Worm (Caenorhabditis elegans): ENCODE measurements around the gene C05D12.7.

DNA sequence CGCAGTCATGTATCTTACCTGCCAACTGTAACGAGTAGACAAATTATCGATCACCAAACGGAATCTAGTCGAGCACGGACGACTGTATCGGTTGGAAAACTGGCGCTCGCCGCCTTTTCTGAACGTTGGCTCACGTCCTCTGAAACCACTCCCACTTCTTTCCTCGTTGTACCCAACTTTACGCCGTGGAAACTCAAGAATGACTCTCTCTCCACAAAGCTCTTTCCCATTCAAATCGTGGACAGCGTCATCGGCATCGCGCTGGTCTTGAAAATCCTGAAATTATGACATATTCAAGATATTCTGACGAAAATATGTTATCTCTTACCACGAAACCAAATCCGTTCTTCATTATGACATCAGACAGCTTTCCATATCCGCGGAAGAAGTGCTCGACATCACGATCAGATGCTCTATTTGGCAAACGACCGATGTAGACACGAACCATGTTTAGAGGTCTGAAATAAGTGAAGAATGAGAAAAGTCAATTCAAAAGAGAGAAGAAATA is 42.7 kb downstream of the C05D12.7 start, which contains the start of gene rsp-2:
- TF ChIP-seq spr-3 (GFP tag; optimal IDR thresholded peaks at IDR 0.05) (no peak), egl-27 (tag; optimal IDR thresholded peaks at IDR 0.05) (no peak), pha-4 (GFP tag; IDR thresholded peaks at IDR 0.05) (no peak), pha-4 (tag; optimal IDR thresholded peaks at IDR 0.05) (no peak)
